Worm (Caenorhabditis elegans) whole organism, late embryonic: Measurements from ENCODE around the gene flp-18.

Experiments used
- T23F11.4 ChIP-seq: fragments of 200-800 bp; sonication (Bioruptor generic); optimal IDR thresholded peaks from 2 replicates; lab custom pipeline; 2018; ENCODE audit warnings: mild to moderate bottlenecking, missing genetic modification characterization, missing compliant biosample characterization
- ceh-19 ChIP-seq: fragments of 200-800 bp; sonication (Bioruptor generic); optimal IDR thresholded peaks from 2 replicates; lab custom pipeline; 2018; ENCODE audit warnings: mild to moderate bottlenecking, missing genetic modification characterization, missing compliant biosample characterization
- ceh-34 ChIP-seq: sonication (generic microtip); optimal IDR thresholded peaks from 2 replicates; lab custom pipeline; 2016; ENCODE audit warnings: mild to moderate bottlenecking, missing genetic modification characterization, missing compliant biosample characterization
- dmd-4 ChIP-seq: sonication (generic microtip); optimal IDR thresholded peaks from 2 replicates; lab custom pipeline; 2016; ENCODE audit warnings: borderline replicate concordance, missing genetic modification characterization, missing compliant biosample characterization
- elt-2 ChIP-seq: sonication (generic microtip); optimal IDR thresholded peaks from 2 replicates; lab custom pipeline; 2016; ENCODE audit warnings: missing genetic modification reagents, missing genetic modification characterization, missing compliant biosample characterization
- rnt-1 ChIP-seq: sonication (generic microtip); optimal IDR thresholded peaks from 2 replicates; lab custom pipeline; 2016; ENCODE audit warnings: missing genetic modification characterization, missing compliant biosample characterization
- sox-4 ChIP-seq: sonication (generic microtip); optimal IDR thresholded peaks from 2 replicates; lab custom pipeline; 2017; ENCODE audit warnings: mild to moderate bottlenecking, missing genetic modification characterization, inconsistent platforms, missing compliant biosample characterization

- no peak for TF ChIP-seq sox-4 (tag; lab: Kevin White, UChicago)
- TF ChIP-seq ceh-19 (GFP tag; lab: Kevin White, UChicago), result no peak
- no peak for TF ChIP-seq T23F11.4 (GFP tag; lab: Kevin White, UChicago)
- TF ChIP-seq elt-2, result peak; percentile 11
- no peak for TF ChIP-seq ceh-34
- no peak for TF ChIP-seq rnt-1
- no peak for TF ChIP-seq dmd-4 (tag; lab: Kevin White, UChicago)
Measured at ce11 chrX:2966252-2966651, 52.1 kb downstream of the flp-18 start.
